Fruit fly (Drosophila melanogaster) whole organism, adult: Measurements from ENCODE around the gene Top2.
A peak's percentile ranks its signal among the peaks of the same experiment; 100 is the strongest.

ENCODE experiments used
- CG11617 ChIP-seq: fragments of 200-800 bp; sonication (Bioruptor generic); optimal IDR thresholded peaks from 2 replicates; lab custom pipeline; 2017; ENCODE audit warnings: mild to moderate bottlenecking, missing biosample characterization, missing genetic modification reagents, missing genetic modification characterization
- CG12768 ChIP-seq: fragments of 200-800 bp; sonication (Bioruptor generic); optimal IDR thresholded peaks from 2 replicates; lab custom pipeline; 2017; ENCODE audit warnings: missing biosample characterization, missing genetic modification characterization, mild to moderate bottlenecking, moderate library complexity, missing genetic modification reagents
- CG14711 ChIP-seq: fragments of 200-800 bp; sonication (Bioruptor generic); optimal IDR thresholded peaks from 2 replicates; lab custom pipeline; 2018; ENCODE audit warnings: missing biosample characterization, mild to moderate bottlenecking, missing genetic modification characterization, moderate library complexity
- CG1620 ChIP-seq: fragments of 200-800 bp; sonication (Bioruptor generic); optimal IDR thresholded peaks from 2 replicates; lab custom pipeline; 2016; ENCODE audit warnings: missing biosample characterization, missing genetic modification characterization
- CG33017 ChIP-seq: fragments of 200-800 bp; sonication (Bioruptor generic); optimal IDR thresholded peaks from 2 replicates; lab custom pipeline; 2018; ENCODE audit warnings: missing biosample characterization, mild to moderate bottlenecking, missing genetic modification characterization, moderate library complexity
- CG5204 ChIP-seq: fragments of 200-800 bp; sonication (Bioruptor generic); optimal IDR thresholded peaks from 2 replicates; lab custom pipeline; 2016; ENCODE audit warnings: missing biosample characterization, missing genetic modification characterization
- CG7045 ChIP-seq: fragments of 200-800 bp; sonication (Bioruptor generic); optimal IDR thresholded peaks from 2 replicates; lab custom pipeline; 2017; ENCODE audit warnings: missing biosample characterization, mild to moderate bottlenecking, missing genetic modification characterization
- CG7101 ChIP-seq: fragments of 200-800 bp; sonication (Bioruptor generic); optimal IDR thresholded peaks from 2 replicates; lab custom pipeline; 2018; ENCODE audit warnings: missing biosample characterization, mild to moderate bottlenecking, missing genetic modification characterization, moderate library complexity
- Clk ChIP-seq: fragments of 200-800 bp; sonication (Bioruptor generic); optimal IDR thresholded peaks from 2 replicates; lab custom pipeline; 2017; ENCODE audit warnings: missing biosample characterization, missing genetic modification characterization
- Crg-1 ChIP-seq: fragments of 200-800 bp; sonication (Bioruptor generic); optimal IDR thresholded peaks from 2 replicates; lab custom pipeline; 2016; ENCODE audit warnings: missing biosample characterization, missing genetic modification characterization
- Hr96 ChIP-seq: fragments of 200-800 bp; sonication (Bioruptor generic); optimal IDR thresholded peaks from 2 replicates; lab custom pipeline; 2016; ENCODE audit warnings: missing biosample characterization, missing genetic modification characterization
- Mnt ChIP-seq: fragments of 200-800 bp; sonication (Bioruptor generic); optimal IDR thresholded peaks from 2 replicates; lab custom pipeline; 2016; ENCODE audit warnings: missing biosample characterization, mild to moderate bottlenecking, missing genetic modification characterization
- bab1 ChIP-seq: fragments of 200-800 bp; sonication (Bioruptor generic); optimal IDR thresholded peaks from 3 replicates; lab custom pipeline; 2019; ENCODE audit warnings: missing biosample characterization, mild to moderate bottlenecking, missing genetic modification characterization, moderate library complexity
- cnc ChIP-seq, 2 experiments: fragments of >200 bp; optimal IDR thresholded peaks; 2 replicates each; lab custom pipeline; 2017
- kay ChIP-seq: fragments of 200-800 bp; sonication (Bioruptor generic); peaks from one replicate; lab custom pipeline; 2016; ENCODE audit warnings: missing biosample characterization, missing genetic modification characterization, borderline replicate concordance
- ovo ChIP-seq: fragments of 200-800 bp; sonication (Bioruptor generic); optimal IDR thresholded peaks from 2 replicates; lab custom pipeline; 2016; ENCODE audit warnings: missing biosample characterization, missing genetic modification characterization
- pad ChIP-seq: fragments of 200-800 bp; sonication (Bioruptor generic); optimal IDR thresholded peaks from 3 replicates; lab custom pipeline; 2017; ENCODE audit warnings: missing biosample characterization, missing genetic modification characterization, mild to moderate bottlenecking, moderate library complexity, missing genetic modification reagents
- tj ChIP-seq: fragments of 200-800 bp; sonication (Bioruptor generic); optimal IDR thresholded peaks from 3 replicates; lab custom pipeline; 2017; ENCODE audit warnings: missing biosample characterization, mild to moderate bottlenecking, missing genetic modification characterization, moderate library complexity
- toe ChIP-seq: fragments of 200-800 bp; sonication (Bioruptor generic); optimal IDR thresholded peaks from 2 replicates; lab custom pipeline; 2016; ENCODE audit warnings: missing biosample characterization, missing genetic modification characterization

The Top2 gene

DNA sequence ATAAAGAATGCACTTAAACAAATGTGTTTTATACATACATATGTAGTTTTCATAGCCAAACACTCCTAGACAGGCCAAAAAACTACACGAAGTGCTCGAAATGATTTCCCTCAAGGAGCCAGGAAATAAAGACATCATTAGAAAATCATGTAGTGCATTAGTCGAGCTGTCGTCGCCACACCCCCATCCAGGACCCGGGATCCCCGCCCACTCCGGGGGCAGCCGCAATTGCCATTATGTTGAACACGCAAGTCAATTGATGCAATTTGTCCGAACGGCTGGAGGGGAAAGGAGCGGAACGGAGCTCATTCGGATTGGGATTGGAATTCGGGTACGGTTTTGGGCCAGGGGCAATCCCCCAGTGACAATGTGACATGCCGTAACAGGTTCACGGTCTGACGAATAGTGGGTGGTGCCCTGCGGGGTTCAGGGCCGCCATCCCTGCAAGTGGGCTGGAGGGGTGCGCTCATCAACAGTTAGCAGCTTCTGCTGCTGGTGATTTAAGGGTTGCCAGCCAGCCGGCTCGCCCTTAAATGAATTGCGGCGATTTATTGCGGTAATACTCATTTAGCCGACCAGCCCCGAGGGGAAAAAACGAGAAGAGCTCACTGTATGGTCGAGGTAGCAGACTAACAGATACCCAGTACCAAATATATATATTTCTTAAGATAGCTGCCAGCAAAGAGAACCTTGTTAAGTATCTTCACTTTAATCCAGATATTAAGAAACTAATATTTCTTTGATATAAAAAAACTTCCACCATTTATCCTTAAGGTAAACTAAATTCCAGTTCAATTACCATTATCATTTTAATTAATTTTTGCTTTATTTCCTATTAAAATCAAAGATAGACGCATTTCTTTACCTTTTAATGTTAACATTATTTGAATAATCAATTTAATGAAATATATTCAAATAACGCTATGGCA is 27.4 kb upstream of the Top2 start:
- TF ChIP-seq CG14711 (no peak), CG5204 (GFP tag; lab: Kevin White, UChicago) (no peak), Crg-1 (GFP tag; lab: Kevin White, UChicago) (no peak), pad (no peak), Hr96 (GFP tag; lab: Kevin White, UChicago) (no peak), CG1620 (no peak), toe (no peak), CG33017 (no peak), CG7045 (GFP tag; lab: Kevin White, UChicago) (no peak), ovo (GFP tag; lab: Kevin White, UChicago) (no peak), bab1 (GFP tag; lab: Kevin White, UChicago) (no peak), Clk (GFP tag; lab: Kevin White, UChicago) (no peak), Mnt (no peak), CG7101 (tag; lab: Kevin White, UChicago) (no peak)

DNA sequence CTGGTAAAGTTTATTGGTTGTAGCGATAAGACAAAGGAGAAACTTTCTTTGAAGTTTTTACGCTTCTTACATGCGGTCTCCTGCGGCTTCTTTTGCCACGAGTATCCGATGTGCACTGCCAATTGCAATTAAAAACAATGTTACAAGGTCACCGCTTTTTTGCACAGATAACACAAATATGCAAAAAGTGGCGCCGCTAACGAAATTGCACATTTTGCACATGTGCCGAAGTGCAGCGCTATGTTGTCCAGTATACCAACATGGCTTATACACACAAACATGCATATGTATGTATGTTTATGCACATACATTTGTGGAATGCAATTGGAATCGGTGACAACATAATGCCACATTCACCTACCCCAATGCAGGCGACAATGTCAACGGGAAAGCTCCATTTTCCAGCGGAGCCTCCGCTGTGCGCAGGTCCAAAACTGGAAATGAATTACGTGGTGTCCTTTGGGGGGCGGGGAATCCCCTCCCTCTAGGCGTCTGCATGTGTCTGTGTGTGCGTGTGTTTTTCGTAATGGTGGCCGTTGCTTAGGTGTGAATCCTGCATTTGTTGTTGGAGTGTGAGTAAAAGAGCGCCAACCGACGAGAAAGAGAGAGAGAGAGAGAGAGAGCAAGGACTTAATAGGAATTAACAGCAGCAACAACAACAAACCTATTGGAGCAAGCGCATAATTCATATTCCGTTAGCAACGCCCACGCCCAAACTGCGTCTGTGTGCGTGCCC is 26.1 kb upstream of the Top2 start:
- TF ChIP-seq Hr96 (GFP tag; lab: Kevin White, UChicago) (no peak), CG1620 (no peak), CG12768 (GFP tag; lab: Kevin White, UChicago) (no peak), tj (GFP tag; lab: Kevin White, UChicago) (peak; percentile 98), Mnt (no peak), CG7101 (tag; lab: Kevin White, UChicago) (no peak), Clk (GFP tag; lab: Kevin White, UChicago) (no peak), pad (peak; percentile 74), bab1 (GFP tag; lab: Kevin White, UChicago) (no peak)

DNA sequence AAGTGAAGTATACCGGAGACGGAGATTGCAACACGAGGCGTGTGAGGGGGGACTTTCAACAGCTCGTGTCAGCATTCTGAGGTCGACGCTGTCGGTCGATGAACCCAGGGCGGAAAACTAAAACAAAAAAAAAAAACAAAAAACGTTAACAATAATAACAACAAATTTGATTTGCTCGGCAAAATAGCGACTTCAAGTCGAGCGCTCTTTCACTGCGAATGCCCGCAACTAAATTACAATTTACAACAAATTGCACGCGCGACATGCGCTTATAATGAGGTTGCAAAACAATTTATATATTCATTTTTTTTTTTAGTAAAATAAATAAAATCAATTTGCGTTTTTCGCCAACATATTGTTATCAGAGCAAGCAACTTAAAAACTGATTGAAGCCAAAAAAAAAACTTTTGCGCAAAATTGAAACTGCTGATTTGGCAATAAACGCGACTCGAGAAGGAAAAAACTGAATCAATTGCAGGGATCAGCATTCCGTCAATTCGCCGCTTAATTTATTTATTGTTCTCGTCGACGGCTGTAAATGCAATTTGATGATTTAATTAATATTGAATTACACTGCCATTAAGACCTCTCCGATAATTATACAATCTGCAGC is 20.2 kb upstream of the Top2 start:
- TF ChIP-seq toe (no peak), ovo (GFP tag; lab: Kevin White, UChicago) (no peak), CG14711 (no peak), CG1620 (no peak), Crg-1 (GFP tag; lab: Kevin White, UChicago) (no peak), kay (GFP tag; lab: Kevin White, UChicago) (peak; percentile 41), Mnt (peak; percentile 7), bab1 (GFP tag; lab: Kevin White, UChicago) (no peak), tj (GFP tag; lab: Kevin White, UChicago) (peak; percentile 100), CG12768 (GFP tag; lab: Kevin White, UChicago) (no peak)

DNA sequence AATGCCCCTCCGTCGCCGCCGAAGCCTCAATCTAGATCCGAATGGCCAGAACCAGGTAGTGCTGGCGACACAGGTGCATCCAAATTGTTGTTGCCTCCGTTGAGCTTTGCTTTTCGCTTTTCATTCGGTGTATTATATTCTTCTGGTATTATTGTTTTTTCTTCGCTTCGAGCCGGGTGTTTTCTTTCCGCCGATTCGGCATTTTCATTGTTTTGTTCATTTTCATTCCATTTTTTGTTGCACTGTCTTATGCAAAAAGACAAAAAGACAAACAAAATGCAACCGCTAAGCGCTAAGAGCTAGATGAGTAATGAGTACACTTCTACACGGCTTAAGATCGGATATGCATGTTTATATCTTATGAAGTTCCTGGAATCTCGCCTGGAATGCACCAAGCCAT is 19.0 kb upstream of the Top2 start:
- no peak for TF ChIP-seq CG11617 (GFP tag; lab: Kevin White, UChicago)
- TF ChIP-seq pad: no peak
- peak; percentile 100 for TF ChIP-seq tj (GFP tag; lab: Kevin White, UChicago)
- no peak for TF ChIP-seq CG14711
- no peak for TF ChIP-seq bab1 (GFP tag; lab: Kevin White, UChicago)
- TF ChIP-seq cnc (optimal IDR thresholded peaks at IDR 0.05; lab: Kevin White, UChicago): no peak
- TF ChIP-seq CG7045 (GFP tag; lab: Kevin White, UChicago): no peak
- TF ChIP-seq CG33017: no peak
- no peak for TF ChIP-seq CG7101 (tag; lab: Kevin White, UChicago)

DNA sequence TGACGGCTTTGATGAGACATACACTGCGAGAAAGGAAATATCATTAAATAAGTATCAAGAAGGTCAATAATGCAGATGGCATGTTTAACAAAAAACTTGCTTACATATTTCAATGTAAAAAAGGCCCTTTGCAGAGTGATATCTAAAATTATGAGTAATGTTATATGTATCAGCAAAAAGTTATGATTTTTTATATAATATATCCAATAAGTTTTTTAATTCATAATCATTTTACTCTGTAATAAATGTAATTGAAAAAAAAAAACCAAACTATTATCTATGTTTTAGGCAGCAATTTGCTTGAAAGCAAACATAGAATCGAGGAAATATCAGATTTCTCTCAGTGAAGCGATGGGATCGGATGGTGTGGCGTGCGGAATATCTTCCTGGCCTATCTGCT is 16.5 kb upstream of the Top2 start:
- no peak for TF ChIP-seq kay (GFP tag; lab: Kevin White, UChicago)
- no peak for TF ChIP-seq toe

DNA sequence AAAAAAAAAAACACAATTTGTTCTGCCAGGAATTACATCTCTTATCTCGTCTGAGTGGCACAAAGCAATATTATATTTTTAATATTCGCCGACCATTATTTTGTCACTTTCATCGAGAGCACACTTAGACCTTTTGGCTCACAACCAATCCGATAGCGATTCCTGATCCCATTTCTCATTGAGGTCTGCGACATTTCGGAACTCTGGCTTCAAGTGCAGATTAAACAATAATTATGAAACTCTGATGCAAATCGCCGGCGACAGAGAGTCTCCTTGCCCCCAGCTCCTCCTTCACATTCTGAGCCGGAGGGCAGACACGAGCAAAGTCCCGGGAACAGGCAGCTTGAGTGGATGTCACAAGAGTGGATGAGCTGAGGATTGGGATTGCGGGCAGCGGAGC is 15.8 kb upstream of the Top2 start:
- TF ChIP-seq CG7101 (tag; lab: Kevin White, UChicago) (no peak), tj (GFP tag; lab: Kevin White, UChicago) (no peak), toe (no peak)

DNA sequence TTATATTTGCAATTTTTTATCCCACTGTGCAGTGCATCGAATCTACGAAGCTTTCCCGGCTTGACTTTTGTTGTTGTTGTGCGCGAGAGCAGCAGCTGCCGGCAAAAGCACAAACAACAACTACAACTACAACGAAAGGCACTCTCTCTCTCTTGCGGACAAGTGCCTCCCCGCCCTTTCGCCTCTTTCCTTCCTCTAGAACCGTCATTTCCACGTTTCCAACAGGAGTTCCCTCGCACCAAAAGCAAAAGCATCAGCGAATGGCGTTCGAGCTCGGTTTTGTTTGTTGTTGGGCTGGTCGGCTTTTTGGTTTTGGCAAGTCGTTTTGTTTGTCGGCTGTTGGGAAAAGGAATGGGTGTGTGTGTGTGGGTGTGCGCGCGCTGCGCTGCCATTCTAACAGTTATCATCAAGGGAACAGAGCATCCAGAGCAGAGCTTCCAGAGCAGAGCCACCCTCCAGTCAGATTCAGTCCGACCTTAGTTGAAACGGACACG is 10.6 kb upstream of the Top2 start, which contains the start of gene tj:
tj (plus strand) TSS at position 444 of the 494 bp plus-strand sequence.
- TF ChIP-seq Clk (GFP tag; lab: Kevin White, UChicago) (no peak), Mnt (no peak), CG7045 (GFP tag; lab: Kevin White, UChicago) (no peak), cnc (optimal IDR thresholded peaks at IDR 0.05; lab: Kevin White, UChicago) (no peak), pad (peak; percentile 58), CG12768 (GFP tag; lab: Kevin White, UChicago) (no peak), tj (GFP tag; lab: Kevin White, UChicago) (peak; percentile 87)
